Worm (Caenorhabditis elegans) whole organism, mixed stage, embryonic: ENCODE data around the gene txt-3.

ENCODE experiments used
- M03D4.4 ChIP-seq: sonication (generic microtip); optimal IDR thresholded peaks from 2 replicates; lab custom pipeline; 2017; ENCODE audit warnings: mild to moderate bottlenecking, missing genetic modification characterization, missing compliant biosample characterization
- bed-3 ChIP-seq: fragments of 200-800 bp; sonication (Bioruptor generic); optimal IDR thresholded peaks from 3 replicates; lab custom pipeline; 2018; ENCODE audit warnings: mild to moderate bottlenecking, missing genetic modification characterization, moderate library complexity, missing compliant biosample characterization
- blmp-1 ChIP-seq: fragments of 150-350 bp; optimal IDR thresholded peaks from 2 replicates; lab custom pipeline; 2014; ENCODE audit warnings: missing biosample characterization, missing genetic modification characterization
- ceh-39 ChIP-seq: fragments of 150-350 bp; optimal IDR thresholded peaks from 2 replicates; lab custom pipeline; 2014; ENCODE audit warnings: missing biosample characterization, missing genetic modification characterization
- ceh-43 ChIP-seq: fragments of 200-800 bp; sonication (Bioruptor generic); optimal IDR thresholded peaks from 2 replicates; lab custom pipeline; 2018; ENCODE audit warnings: mild to moderate bottlenecking, missing genetic modification characterization, moderate library complexity, missing compliant biosample characterization
- ceh-83 ChIP-seq: fragments of 200-800 bp; sonication (Bioruptor generic); optimal IDR thresholded peaks from 2 replicates; lab custom pipeline; 2018; ENCODE audit warnings: mild to moderate bottlenecking, missing genetic modification characterization, missing compliant biosample characterization
- ces-1 ChIP-seq: fragments of 150-350 bp; optimal IDR thresholded peaks from 2 replicates; lab custom pipeline; 2014; ENCODE audit warnings: missing biosample characterization, missing genetic modification reagents, missing genetic modification characterization
- cnd-1 ChIP-seq: fragments of 200-800 bp; sonication (Bioruptor generic); optimal IDR thresholded peaks from 2 replicates; lab custom pipeline; 2018; ENCODE audit warnings: mild to moderate bottlenecking, missing genetic modification characterization, missing compliant biosample characterization
- elt-1 ChIP-seq: sonication (generic microtip); optimal IDR thresholded peaks from 2 replicates; lab custom pipeline; 2017; ENCODE audit warnings: missing genetic modification characterization, mild to moderate bottlenecking, missing compliant biosample characterization, antibody characterized with exemption, moderate library complexity, borderline replicate concordance; ENCODE audit not compliant: insufficient read depth
- elt-3 ChIP-seq: fragments of 150-350 bp; optimal IDR thresholded peaks from 2 replicates; lab custom pipeline; 2014; ENCODE audit warnings: missing biosample characterization, missing genetic modification characterization
- flh-1 ChIP-seq: fragments of 200-800 bp; sonication (Bioruptor generic); optimal IDR thresholded peaks from 2 replicates; lab custom pipeline; 2018; ENCODE audit warnings: mild to moderate bottlenecking, missing genetic modification characterization, moderate library complexity, missing compliant biosample characterization
- ham-2 ChIP-seq: fragments of 200-800 bp; sonication (Bioruptor generic); optimal IDR thresholded peaks from 2 replicates; lab custom pipeline; 2018; ENCODE audit warnings: mild to moderate bottlenecking, missing genetic modification characterization, missing compliant biosample characterization
- hlh-1 ChIP-seq: fragments of 150-350 bp; optimal IDR thresholded peaks from 2 replicates; lab custom pipeline; 2014; ENCODE audit warnings: missing biosample characterization, missing genetic modification reagents, missing genetic modification characterization
- lin-13 ChIP-seq: fragments of 150-350 bp; optimal IDR thresholded peaks from 2 replicates; lab custom pipeline; 2014; ENCODE audit warnings: missing biosample characterization, missing genetic modification characterization
- lin-32 ChIP-seq: fragments of 200-800 bp; sonication (Bioruptor generic); optimal IDR thresholded peaks from 2 replicates; lab custom pipeline; 2018; ENCODE audit warnings: mild to moderate bottlenecking, missing genetic modification characterization, missing compliant biosample characterization
- lsy-2 ChIP-seq: fragments of 150-350 bp; optimal IDR thresholded peaks from 2 replicates; lab custom pipeline; 2014; ENCODE audit warnings: missing biosample characterization, missing genetic modification characterization
- mab-5 ChIP-seq: fragments of 150-350 bp; optimal IDR thresholded peaks from 2 replicates; lab custom pipeline; 2014; ENCODE audit warnings: missing biosample characterization, missing genetic modification characterization
- mep-1 ChIP-seq: fragments of 150-350 bp; optimal IDR thresholded peaks from 2 replicates; lab custom pipeline; 2017; ENCODE audit warnings: missing biosample characterization, missing genetic modification reagents, missing genetic modification characterization, inconsistent platforms
- mls-2 ChIP-seq: sonication (generic microtip); optimal IDR thresholded peaks from 2 replicates; lab custom pipeline; 2016; ENCODE audit warnings: mild to moderate bottlenecking, missing genetic modification characterization, moderate library complexity, missing compliant biosample characterization
- nhr-2 ChIP-seq: fragments of 150-350 bp; optimal IDR thresholded peaks from 2 replicates; lab custom pipeline; 2014; ENCODE audit warnings: missing biosample characterization, missing genetic modification characterization
- nhr-237 ChIP-seq: fragments of 150-350 bp; optimal IDR thresholded peaks from 2 replicates; lab custom pipeline; 2014; ENCODE audit warnings: missing biosample characterization, missing genetic modification characterization
- nhr-28 ChIP-seq: fragments of 150-350 bp; optimal IDR thresholded peaks from 2 replicates; lab custom pipeline; 2014; ENCODE audit warnings: missing biosample characterization, missing genetic modification characterization
- nhr-76 ChIP-seq: sonication (generic microtip); optimal IDR thresholded peaks from 2 replicates; lab custom pipeline; 2017; ENCODE audit warnings: missing biosample characterization, missing genetic modification characterization
- pha-4 ChIP-seq: fragments of 150-350 bp; optimal IDR thresholded peaks from 2 replicates; lab custom pipeline; 2018; ENCODE audit warnings: missing biosample characterization, missing genetic modification reagents, missing genetic modification characterization
- sem-2 ChIP-seq: fragments of 200-800 bp; sonication (Bioruptor generic); optimal IDR thresholded peaks from 2 replicates; lab custom pipeline; 2018; ENCODE audit warnings: mild to moderate bottlenecking, missing genetic modification characterization, missing compliant biosample characterization
- snpc-4 ChIP-seq: fragments of 150-350 bp; optimal IDR thresholded peaks from 2 replicates; lab custom pipeline; 2014; ENCODE audit warnings: missing biosample characterization, missing genetic modification characterization
- sptf-1 ChIP-seq: sonication (generic microtip); optimal IDR thresholded peaks from 2 replicates; lab custom pipeline; 2017; ENCODE audit warnings: mild to moderate bottlenecking, missing genetic modification characterization, moderate library complexity, missing compliant biosample characterization
- tbx-8 ChIP-seq: fragments of 200-800 bp; sonication (Bioruptor generic); optimal IDR thresholded peaks from 2 replicates; lab custom pipeline; 2018; ENCODE audit warnings: mild to moderate bottlenecking, missing genetic modification characterization, moderate library complexity, missing compliant biosample characterization
- zip-8 ChIP-seq: fragments of 150-350 bp; optimal IDR thresholded peaks from 2 replicates; lab custom pipeline; 2014; ENCODE audit warnings: missing biosample characterization, missing genetic modification characterization
- ztf-11 ChIP-seq: fragments of 150-350 bp; optimal IDR thresholded peaks from 2 replicates; lab custom pipeline; 2014; ENCODE audit warnings: missing biosample characterization, missing genetic modification characterization

The txt-3 gene

ce11 chrIV:4963834-4964233 lies at the start of gene txt-3:
txt-3 (plus strand) TSS chrIV:4963958.
- TF ChIP-seq pha-4 (no peak), elt-3 (tag; lab: Kevin White, UChicago) (no peak), hlh-1 (tag; lab: Kevin White, UChicago) (no peak), tbx-8 (GFP tag; lab: Kevin White, UChicago) (no peak), ceh-43 (GFP tag; lab: Kevin White, UChicago) (no peak), elt-1 (tag; lab: Kevin White, UChicago) (no peak), zip-8 (tag; lab: Kevin White, UChicago) (no peak)

ce11 chrIV:4915689-4916088 lies 48.1 kb upstream of the txt-3 start, which contains the start of gene str-155:
str-155 (plus strand) TSS chrIV:4915989.
- TF ChIP-seq M03D4.4 = no peak

DNA sequence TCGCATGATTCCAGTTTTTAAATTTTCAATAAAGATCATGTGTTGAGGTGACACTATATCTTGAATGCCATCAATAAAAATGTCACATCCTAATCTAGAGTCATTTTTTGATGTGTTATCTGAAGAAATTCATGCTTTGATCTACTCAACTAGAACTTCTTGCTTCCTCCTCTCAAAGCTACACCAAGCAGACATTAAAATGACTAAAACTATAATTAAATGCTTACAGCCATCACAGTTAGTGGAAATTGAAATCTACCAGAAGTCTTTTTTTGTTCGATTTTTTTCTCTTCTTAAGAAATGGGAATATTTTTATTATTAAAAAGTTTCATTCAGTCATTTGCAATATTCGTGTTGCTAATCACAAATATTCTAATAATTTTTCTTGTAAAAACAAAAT lies 46.0 kb upstream of the txt-3 start, which contains the start of gene str-158:
TSS of gene str-158 (plus strand) at position 301 of the 400 bp plus-strand sequence.
- TF ChIP-seq mls-2 (tag; lab: Kevin White, UChicago) = no peak
- no peak for TF ChIP-seq elt-3 (tag; lab: Kevin White, UChicago)
- TF ChIP-seq nhr-2 = no peak
- TF ChIP-seq mab-5 (tag; lab: Kevin White, UChicago) = no peak
- no peak for TF ChIP-seq sem-2 (GFP tag; lab: Kevin White, UChicago)
- TF ChIP-seq blmp-1 (tag; lab: Kevin White, UChicago) = no peak

DNA sequence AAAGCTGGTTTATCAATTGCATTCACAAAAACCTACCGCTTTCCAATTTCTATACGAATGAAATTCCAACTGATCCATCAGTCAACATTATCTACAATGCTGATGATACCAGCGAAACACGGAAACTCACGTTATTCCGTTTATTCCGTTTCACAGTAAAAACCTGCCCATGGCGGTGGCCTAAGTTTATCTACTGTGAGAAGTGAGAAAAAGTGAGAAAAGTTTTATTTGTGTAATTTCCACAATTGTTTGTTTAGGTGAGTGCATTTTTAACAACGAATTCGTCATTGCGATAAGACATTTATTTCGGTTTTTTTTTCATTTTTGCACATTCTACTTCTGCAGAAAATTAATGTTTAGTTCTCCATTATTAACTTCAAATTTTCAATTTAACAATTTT lies 33.7 kb upstream of the txt-3 start, which contains the start of gene Y9C9A.8:
TSS of gene Y9C9A.8 (plus strand) at position 301 of the 400 bp plus-strand sequence.
- TF ChIP-seq elt-3 (tag; lab: Kevin White, UChicago) (no peak), lin-13 (tag; lab: Kevin White, UChicago) (no peak), nhr-237 (tag; lab: Kevin White, UChicago) (no peak), bed-3 (GFP tag; lab: Kevin White, UChicago) (no peak), flh-1 (GFP tag; lab: Kevin White, UChicago) (no peak), pha-4 (no peak)

- TF ChIP-seq nhr-237 (tag; lab: Kevin White, UChicago) (no peak), pha-4 (no peak), sem-2 (GFP tag; lab: Kevin White, UChicago) (no peak), sptf-1 (tag; lab: Kevin White, UChicago) (no peak), cnd-1 (tag; lab: Kevin White, UChicago) (no peak), ceh-39 (tag; lab: Kevin White, UChicago) (no peak), ceh-43 (GFP tag; lab: Kevin White, UChicago) (no peak), elt-3 (tag; lab: Kevin White, UChicago) (no peak), nhr-2 (no peak), mep-1 (no peak), nhr-28 (tag; lab: Kevin White, UChicago) (no peak), zip-8 (tag; lab: Kevin White, UChicago) (no peak), lsy-2 (no peak), ceh-83 (no peak), lin-32 (GFP tag; lab: Kevin White, UChicago) (no peak), lin-13 (tag; lab: Kevin White, UChicago) (no peak), elt-1 (tag; lab: Kevin White, UChicago) (no peak)
- TF ChIP-seq, all 35 proteins: peak for 0
Observed at ce11 chrIV:4930754-4931322, 32.9 kb upstream of the txt-3 start.

DNA sequence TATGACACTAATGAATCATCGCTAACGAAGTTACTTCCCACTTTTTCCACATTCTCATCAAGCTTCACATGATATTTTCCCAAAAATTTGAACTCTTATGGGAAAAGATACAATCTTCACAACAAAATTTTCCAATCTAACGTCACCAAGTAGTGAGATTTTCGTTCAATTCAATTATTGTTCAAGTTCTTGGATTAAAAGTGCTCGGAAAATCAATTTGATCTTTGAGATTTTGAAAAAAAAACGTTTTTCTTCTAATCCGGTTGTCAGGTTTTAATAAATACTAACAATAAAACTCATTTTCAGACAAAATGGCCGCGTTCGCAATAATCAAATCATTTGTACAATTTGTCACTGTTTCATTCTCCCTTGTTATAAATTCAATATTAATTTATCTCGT lies 29.7 kb upstream of the txt-3 start, which contains the start of gene str-153:
TSS of gene str-153 (plus strand) at position 301 of the 400 bp plus-strand sequence.
- TF ChIP-seq ham-2 (GFP tag; lab: Kevin White, UChicago) (no peak), nhr-76 (tag; lab: Kevin White, UChicago) (no peak), ztf-11 (no peak), zip-8 (tag; lab: Kevin White, UChicago) (no peak), elt-1 (tag; lab: Kevin White, UChicago) (no peak), ceh-43 (GFP tag; lab: Kevin White, UChicago) (no peak), hlh-1 (tag; lab: Kevin White, UChicago) (no peak), mab-5 (tag; lab: Kevin White, UChicago) (no peak), sptf-1 (tag; lab: Kevin White, UChicago) (no peak), ceh-39 (tag; lab: Kevin White, UChicago) (no peak), snpc-4 (tag; lab: Kevin White, UChicago) (no peak), nhr-237 (tag; lab: Kevin White, UChicago) (no peak), ces-1 (GFP tag; lab: Kevin White, UChicago) (no peak)
